Worm (Caenorhabditis elegans) whole organism, late embryonic: ENCODE results near the gene Y7A5A.8.

Experiments
- C38D4.7 ChIP-seq: fragments of 200-800 bp; sonication (Bioruptor generic); optimal IDR thresholded peaks from 2 replicates; lab custom pipeline; 2018; ENCODE audit warnings: mild to moderate bottlenecking, missing genetic modification characterization, moderate library complexity, missing compliant biosample characterization
- K02D7.2 ChIP-seq: sonication (generic microtip); optimal IDR thresholded peaks from 2 replicates; lab custom pipeline; 2017; ENCODE audit warnings: mild to moderate bottlenecking, missing genetic modification characterization, missing compliant biosample characterization
- T23F11.4 ChIP-seq: fragments of 200-800 bp; sonication (Bioruptor generic); optimal IDR thresholded peaks from 2 replicates; lab custom pipeline; 2018; ENCODE audit warnings: mild to moderate bottlenecking, missing genetic modification characterization, missing compliant biosample characterization
- Y22D7AL.16 ChIP-seq: sonication (generic microtip); optimal IDR thresholded peaks from 2 replicates; lab custom pipeline; 2016; ENCODE audit warnings: missing genetic modification characterization, missing compliant biosample characterization
- ama-1 ChIP-seq: fragments of 150-350 bp; optimal IDR thresholded peaks from 2 replicates; lab custom pipeline; 2014
- ceh-14 ChIP-seq: sonication (generic microtip); optimal IDR thresholded peaks from 2 replicates; lab custom pipeline; 2016; ENCODE audit warnings: missing genotype, missing genetic modification characterization, missing compliant biosample characterization
- ceh-18 ChIP-seq: sonication (generic microtip); optimal IDR thresholded peaks from 2 replicates; lab custom pipeline; 2016; ENCODE audit warnings: missing genetic modification characterization, missing compliant biosample characterization
- ceh-2 ChIP-seq: sonication (generic microtip); optimal IDR thresholded peaks from 2 replicates; lab custom pipeline; 2016; ENCODE audit warnings: missing genotype, missing genetic modification characterization, missing compliant biosample characterization
- ceh-30 ChIP-seq: fragments of 150-350 bp; optimal IDR thresholded peaks from 2 replicates; lab custom pipeline; 2014; ENCODE audit warnings: missing biosample characterization, missing genetic modification characterization
- ceh-31 ChIP-seq: sonication (generic microtip); optimal IDR thresholded peaks from 2 replicates; lab custom pipeline; 2016; ENCODE audit warnings: missing genetic modification characterization, missing compliant biosample characterization
- ceh-48 ChIP-seq: sonication (generic microtip); optimal IDR thresholded peaks from 2 replicates; lab custom pipeline; 2016; ENCODE audit warnings: missing genetic modification characterization, inconsistent platforms, missing compliant biosample characterization
- ceh-9 ChIP-seq: sonication (generic microtip); optimal IDR thresholded peaks from 2 replicates; lab custom pipeline; 2016; ENCODE audit warnings: mild to moderate bottlenecking, missing genetic modification characterization, inconsistent platforms, missing compliant biosample characterization
- che-1 ChIP-seq: sonication (generic microtip); optimal IDR thresholded peaks from 2 replicates; lab custom pipeline; 2016; ENCODE audit warnings: mild to moderate bottlenecking, missing genetic modification characterization, missing compliant biosample characterization
- dve-1 ChIP-seq: sonication (generic microtip); optimal IDR thresholded peaks from 2 replicates; lab custom pipeline; 2017; ENCODE audit warnings: antibody characterized with exemption, mild to moderate bottlenecking, missing genetic modification characterization, missing compliant biosample characterization
- elt-2 ChIP-seq: sonication (generic microtip); optimal IDR thresholded peaks from 2 replicates; lab custom pipeline; 2016; ENCODE audit warnings: missing genetic modification reagents, missing genetic modification characterization, missing compliant biosample characterization
- elt-4 ChIP-seq: sonication (generic microtip); optimal IDR thresholded peaks from 2 replicates; lab custom pipeline; 2016; ENCODE audit warnings: missing genetic modification characterization, missing compliant biosample characterization
- ets-4 ChIP-seq: sonication (generic microtip); optimal IDR thresholded peaks from 2 replicates; lab custom pipeline; 2016; ENCODE audit warnings: missing genetic modification characterization, missing compliant biosample characterization
- eyg-1 ChIP-seq: sonication (generic microtip); optimal IDR thresholded peaks from 2 replicates; lab custom pipeline; 2016; ENCODE audit warnings: missing genotype, missing genetic modification characterization, missing compliant biosample characterization
- gmeb-2 ChIP-seq: sonication (generic microtip); optimal IDR thresholded peaks from 2 replicates; lab custom pipeline; 2016; ENCODE audit warnings: missing genetic modification characterization, inconsistent platforms, missing compliant biosample characterization
- hlh-13 ChIP-seq: fragments of 200-800 bp; sonication (Bioruptor generic); optimal IDR thresholded peaks from 2 replicates; lab custom pipeline; 2018; ENCODE audit warnings: mild to moderate bottlenecking, missing genetic modification characterization, missing compliant biosample characterization
- hlh-6 ChIP-seq: sonication (generic microtip); optimal IDR thresholded peaks from 2 replicates; lab custom pipeline; 2016; ENCODE audit warnings: missing genotype, missing genetic modification characterization, missing compliant biosample characterization
- hlh-8 ChIP-seq: sonication (generic microtip); optimal IDR thresholded peaks from 2 replicates; lab custom pipeline; 2016; ENCODE audit warnings: missing genotype, missing genetic modification characterization, missing compliant biosample characterization
- lim-6 ChIP-seq: sonication (generic microtip); optimal IDR thresholded peaks from 2 replicates; lab custom pipeline; 2016; ENCODE audit warnings: missing genetic modification characterization, missing compliant biosample characterization
- lin-11 ChIP-seq: fragments of 200-800 bp; sonication (Bioruptor generic); optimal IDR thresholded peaks from 2 replicates; lab custom pipeline; 2018; ENCODE audit warnings: mild to moderate bottlenecking, missing genetic modification characterization, missing compliant biosample characterization
- madf-2 ChIP-seq: sonication (generic microtip); optimal IDR thresholded peaks from 2 replicates; lab custom pipeline; 2017; ENCODE audit warnings: missing genetic modification characterization, missing compliant biosample characterization
- mec-3 ChIP-seq: sonication (generic microtip); optimal IDR thresholded peaks from 2 replicates; lab custom pipeline; 2016; ENCODE audit warnings: borderline replicate concordance, missing genetic modification characterization, missing compliant biosample characterization
- nfya-1 ChIP-seq: sonication (generic microtip); optimal IDR thresholded peaks from 2 replicates; lab custom pipeline; 2017; ENCODE audit warnings: missing genetic modification characterization, mild to moderate bottlenecking, missing compliant biosample characterization, antibody characterized with exemption, moderate library complexity
- pax-1 ChIP-seq: fragments of 150-350 bp; optimal IDR thresholded peaks from 2 replicates; lab custom pipeline; 2014; ENCODE audit warnings: missing biosample characterization, missing genetic modification characterization
- pha-2 ChIP-seq: sonication (generic microtip); optimal IDR thresholded peaks from 2 replicates; lab custom pipeline; 2017; ENCODE audit warnings: mild to moderate bottlenecking, missing genetic modification characterization, missing compliant biosample characterization
- pqm-1 ChIP-seq: sonication (generic microtip); optimal IDR thresholded peaks from 2 replicates; lab custom pipeline; 2016; ENCODE audit warnings: missing genetic modification characterization, missing compliant biosample characterization
- pros-1 ChIP-seq: fragments of 150-350 bp; optimal IDR thresholded peaks from 2 replicates; lab custom pipeline; 2014; ENCODE audit warnings: missing biosample characterization, missing genetic modification reagents, missing genetic modification characterization
- ref-2 ChIP-seq: sonication (generic microtip); optimal IDR thresholded peaks from 2 replicates; lab custom pipeline; 2016; ENCODE audit warnings: missing genetic modification characterization, missing compliant biosample characterization
- sdc-2 ChIP-seq: sonication (generic microtip); optimal IDR thresholded peaks from 2 replicates; lab custom pipeline; 2016; ENCODE audit warnings: missing genotype, missing genetic modification characterization, missing compliant biosample characterization
- sox-2 ChIP-seq: fragments of 200-800 bp; sonication (Bioruptor generic); IDR thresholded peaks from 2 replicates; pipeline ENCODE4 v1.3.6; 2022; ENCODE audit warnings: missing genetic modification reagents, missing genetic modification characterization, missing compliant biosample characterization
- sox-4 ChIP-seq: sonication (generic microtip); optimal IDR thresholded peaks from 2 replicates; lab custom pipeline; 2017; ENCODE audit warnings: mild to moderate bottlenecking, missing genetic modification characterization, inconsistent platforms, missing compliant biosample characterization
- tbx-2 ChIP-seq: sonication (generic microtip); optimal IDR thresholded peaks from 2 replicates; lab custom pipeline; 2016; ENCODE audit warnings: missing genetic modification characterization, missing compliant biosample characterization
- ttx-3 ChIP-seq: sonication (generic microtip); optimal IDR thresholded peaks from 2 replicates; lab custom pipeline; 2016; ENCODE audit warnings: missing genetic modification reagents, missing genetic modification characterization, missing compliant biosample characterization
- unc-3 ChIP-seq, 2 experiments: fragments of 200-800 bp in 1 of 2; sonication (Bioruptor generic) in 1 of 2; sonication (generic microtip) in 1 of 2; conservative IDR thresholded peaks in 1 of 2; optimal IDR thresholded peaks in 1 of 2; 2 replicates each; pipeline versions ENCODE4 v1.3.6 to Lab custom; 2016 to 2022; ENCODE audit warnings: missing compliant biosample characterization in 2 of 2, missing genetic modification characterization in 2 of 2, missing genetic modification reagents in 1 of 2
- unc-42 ChIP-seq: sonication (generic microtip); optimal IDR thresholded peaks from 2 replicates; lab custom pipeline; 2016; ENCODE audit warnings: missing genotype, missing genetic modification characterization, missing compliant biosample characterization

Gene Y7A5A.8

ce11 chrX:15801827-15802226 lies 20.5 kb upstream of the Y7A5A.8 start:
- no peak for TF ChIP-seq mec-3
- TF ChIP-seq pros-1 = no peak
- no peak for TF ChIP-seq ets-4 (tag; lab: Kevin White, UChicago)
- no peak for TF ChIP-seq unc-3 (GFP tag; conservative IDR thresholded peaks at IDR 0.05; lab: Robert Waterston, UW)
- no peak for TF ChIP-seq unc-3 (tag; optimal IDR thresholded peaks at IDR 0.05; lab: Kevin White, UChicago)
- TF ChIP-seq ceh-31 = no peak
- TF ChIP-seq ceh-48 = no peak
- TF ChIP-seq pax-1 = no peak
- TF ChIP-seq dve-1 = no peak
- no peak for TF ChIP-seq ceh-30 (tag; lab: Kevin White, UChicago)

- no peak for TF ChIP-seq ets-4 (tag; lab: Kevin White, UChicago)
These were observed 18.2 kb upstream of the Y7A5A.8 start, which contains the start of gene Y7A5A.7 for ce11 chrX:15804072-15804471. Y7A5A.7 (minus strand) TSS chrX:15804172.

ce11 chrX:15811341-15811740 lies 11.0 kb upstream of the Y7A5A.8 start:
- TF ChIP-seq pha-2 (no peak), sdc-2 (tag; lab: Kevin White, UChicago) (peak; percentile 90), hlh-6 (tag; lab: Kevin White, UChicago) (no peak), hlh-8 (no peak)

DNA sequence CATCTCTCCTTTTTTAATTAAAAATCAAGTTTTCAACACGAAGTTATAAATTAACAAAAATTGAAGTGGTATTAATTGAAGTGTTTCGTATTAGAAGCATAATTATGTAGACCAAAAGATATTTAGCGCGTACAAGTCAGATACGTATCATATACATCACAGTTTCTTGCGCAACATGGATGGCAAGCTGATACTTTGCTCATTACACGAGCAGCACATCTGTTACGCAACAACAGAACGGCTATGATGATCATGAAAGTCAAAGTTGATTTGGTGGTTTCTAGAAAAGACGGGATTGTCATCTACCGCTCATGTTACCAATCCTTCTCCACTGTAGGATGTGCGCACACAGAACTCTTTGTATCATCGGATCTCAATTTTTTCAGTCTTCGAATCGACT lies 7.7 kb upstream of the Y7A5A.8 start:
- TF ChIP-seq sox-2 (GFP tag; lab: Robert Waterston, UW) (no peak), gmeb-2 (tag; lab: Kevin White, UChicago) (no peak), hlh-13 (GFP tag; lab: Kevin White, UChicago) (no peak), elt-4 (tag; lab: Kevin White, UChicago) (no peak), elt-2 (tag; lab: Kevin White, UChicago) (no peak), ttx-3 (tag; lab: Kevin White, UChicago) (no peak), ceh-2 (tag; lab: Kevin White, UChicago) (no peak), che-1 (tag; lab: Kevin White, UChicago) (no peak), ama-1 (lab: Kevin White, UChicago) (no peak), nfya-1 (no peak), madf-2 (tag; lab: Kevin White, UChicago) (no peak), hlh-6 (tag; lab: Kevin White, UChicago) (no peak), unc-42 (tag; lab: Kevin White, UChicago) (no peak), lim-6 (tag; lab: Kevin White, UChicago) (no peak), T23F11.4 (GFP tag; lab: Kevin White, UChicago) (no peak)

- TF ChIP-seq ama-1 (lab: Kevin White, UChicago) = no peak
- no peak for TF ChIP-seq Y22D7AL.16 (tag; lab: Kevin White, UChicago)
- TF ChIP-seq pax-1 = no peak
- TF ChIP-seq ceh-18 (tag; lab: Kevin White, UChicago) = no peak
- no peak for TF ChIP-seq lin-11 (tag; lab: Kevin White, UChicago)
- no peak for TF ChIP-seq K02D7.2
- no peak for TF ChIP-seq tbx-2 (tag; lab: Kevin White, UChicago)
- TF ChIP-seq C38D4.7 (GFP tag; lab: Kevin White, UChicago) = no peak
- no peak for TF ChIP-seq sox-2 (GFP tag; lab: Robert Waterston, UW)
- TF ChIP-seq ceh-9 = no peak
These were observed 4.6 kb downstream of the Y7A5A.8 start, which contains the start of gene Y7A5A.9 for ce11 chrX:15826866-15827265. Y7A5A.9 (plus strand) TSS chrX:15827166.

- no peak for TF ChIP-seq ceh-31
- no peak for TF ChIP-seq pha-2
- TF ChIP-seq ceh-14 (tag; lab: Kevin White, UChicago) = no peak
- TF ChIP-seq sox-4 (tag; lab: Kevin White, UChicago) = no peak
- no peak for TF ChIP-seq unc-3 (GFP tag; conservative IDR thresholded peaks at IDR 0.05; lab: Robert Waterston, UW)
- TF ChIP-seq unc-3 (tag; optimal IDR thresholded peaks at IDR 0.05; lab: Kevin White, UChicago) = no peak
- no peak for TF ChIP-seq eyg-1 (tag; lab: Kevin White, UChicago)
- no peak for TF ChIP-seq ref-2
- no peak for TF ChIP-seq pqm-1
- no peak for TF ChIP-seq unc-42 (tag; lab: Kevin White, UChicago)
- no peak for TF ChIP-seq Y22D7AL.16 (tag; lab: Kevin White, UChicago)
- TF ChIP-seq sox-2 (GFP tag; lab: Robert Waterston, UW) = no peak
- TF ChIP-seq lin-11 (tag; lab: Kevin White, UChicago) = no peak
- no peak for TF ChIP-seq hlh-8
These were observed 5.8 kb downstream of the Y7A5A.8 start, which contains the start of gene Y7A5A.20 for ce11 chrX:15828059-15828458. Y7A5A.20 (plus strand) TSS chrX:15828359.
